Fruit fly (Drosophila melanogaster) whole organism, embryonic: ENCODE data around the gene CG11617.

Source experiments
- CG10209 ChIP-seq: fragments of 200-800 bp; sonication (Bioruptor generic); optimal IDR thresholded peaks from 3 replicates; lab custom pipeline; 2017; ENCODE audit warnings: missing biosample characterization, mild to moderate bottlenecking, missing genetic modification characterization, missing genetic modification reagents
- CG1024 ChIP-seq: fragments of 200-800 bp; sonication (Bioruptor generic); IDR thresholded peaks from 2 replicates; pipeline ENCODE4 v1.3.6; 2022; ENCODE audit warnings: missing biosample characterization, missing genetic modification characterization
- CG10321 ChIP-seq: fragments of 200-800 bp; sonication (Bioruptor generic); IDR thresholded peaks from 2 replicates; pipeline ENCODE4 v1.3.6; 2022; ENCODE audit warnings: missing biosample characterization, missing genetic modification characterization
- CG12104 ChIP-seq: fragments of 200-800 bp; sonication (Bioruptor generic); optimal IDR thresholded peaks from 3 replicates; lab custom pipeline; 2016; ENCODE audit warnings: missing biosample characterization, missing genetic modification characterization
- CG12219 ChIP-seq: fragments of 200-800 bp; sonication (Bioruptor generic); optimal IDR thresholded peaks from 3 replicates; lab custom pipeline; 2018; ENCODE audit warnings: missing biosample characterization, mild to moderate bottlenecking, missing genetic modification characterization
- CG13296 ChIP-seq: fragments of 200-800 bp; sonication (Bioruptor generic); optimal IDR thresholded peaks from 3 replicates; lab custom pipeline; 2018; ENCODE audit warnings: missing biosample characterization, mild to moderate bottlenecking, missing genetic modification characterization
- CG14860 ChIP-seq: fragments of 200-800 bp; sonication (Bioruptor generic); IDR thresholded peaks from 3 replicates; pipeline ENCODE4 v1.3.6; 2022; ENCODE audit warnings: missing biosample characterization, missing genetic modification characterization; ENCODE audit not compliant: partially characterized antibody
- CG15011 ChIP-seq: fragments of 200-800 bp; sonication (Bioruptor generic); optimal IDR thresholded peaks from 3 replicates; lab custom pipeline; 2018; ENCODE audit warnings: missing biosample characterization, mild to moderate bottlenecking, missing genetic modification characterization
- CG15514 ChIP-seq: fragments of 200-800 bp; sonication (Bioruptor generic); optimal IDR thresholded peaks from 3 replicates; lab custom pipeline; 2017; ENCODE audit warnings: missing biosample characterization, missing genetic modification characterization, mild to moderate bottlenecking, moderate library complexity, missing genetic modification reagents
- CG17361 ChIP-seq: fragments of 200-800 bp; sonication (Bioruptor generic); IDR thresholded peaks from 3 replicates; pipeline ENCODE4 v1.3.6; 2022; ENCODE audit warnings: missing biosample characterization, missing genetic modification characterization
- CG30431 ChIP-seq: fragments of 200-800 bp; sonication (Bioruptor generic); optimal IDR thresholded peaks from 2 replicates; lab custom pipeline; 2017; ENCODE audit warnings: missing biosample characterization, missing genetic modification characterization
- CG3995 ChIP-seq: fragments of 200-800 bp; sonication (Bioruptor generic); optimal IDR thresholded peaks from 3 replicates; lab custom pipeline; 2016; ENCODE audit warnings: missing biosample characterization, missing genetic modification characterization
- CG6683 ChIP-seq: fragments of 200-800 bp; sonication (Bioruptor generic); optimal IDR thresholded peaks from 2 replicates; lab custom pipeline; 2017; ENCODE audit warnings: missing biosample characterization, mild to moderate bottlenecking, missing genetic modification characterization, missing genetic modification reagents
- CG6813 ChIP-seq: fragments of 200-800 bp; sonication (Bioruptor generic); optimal IDR thresholded peaks from 2 replicates; lab custom pipeline; 2017; ENCODE audit warnings: missing biosample characterization, missing genetic modification characterization, mild to moderate bottlenecking, moderate library complexity, missing genetic modification reagents
- CG7928 ChIP-seq: fragments of 200-800 bp; sonication (Bioruptor generic); optimal IDR thresholded peaks from 2 replicates; lab custom pipeline; 2017; ENCODE audit warnings: missing biosample characterization, mild to moderate bottlenecking, missing genetic modification characterization
- CG9727 ChIP-seq: fragments of 200-800 bp; sonication (Bioruptor generic); optimal IDR thresholded peaks from 3 replicates; lab custom pipeline; 2017; ENCODE audit warnings: missing biosample characterization, mild to moderate bottlenecking, missing genetic modification characterization
- CTCF ChIP-seq: fragments of 200-800 bp; sonication (Bioruptor generic); optimal IDR thresholded peaks from 2 replicates; lab custom pipeline; 2017; ENCODE audit warnings: missing biosample characterization, mild to moderate bottlenecking, missing genetic modification characterization, moderate library complexity
- D19B ChIP-seq: fragments of 200-800 bp; sonication (Bioruptor generic); optimal IDR thresholded peaks from 2 replicates; lab custom pipeline; 2017; ENCODE audit warnings: missing biosample characterization, mild to moderate bottlenecking, missing genetic modification characterization
- Dip2 ChIP-seq: fragments of 200-800 bp; sonication (Bioruptor generic); IDR thresholded peaks from 2 replicates; pipeline ENCODE4 v1.3.6; 2022; ENCODE audit warnings: missing biosample characterization, missing genetic modification characterization
- Doc2 ChIP-seq: fragments of 200-800 bp; sonication (Bioruptor generic); IDR thresholded peaks from 2 replicates; pipeline ENCODE4 v1.3.6; 2022; ENCODE audit warnings: missing biosample characterization, missing genetic modification characterization
- Fer2 ChIP-seq: fragments of 200-800 bp; sonication (Bioruptor generic); optimal IDR thresholded peaks from 2 replicates; lab custom pipeline; 2018; ENCODE audit warnings: missing biosample characterization, mild to moderate bottlenecking, missing genetic modification characterization, moderate library complexity
- H15 ChIP-seq: fragments of 200-800 bp; sonication (Bioruptor generic); IDR thresholded peaks from 3 replicates; pipeline ENCODE4 v1.3.6; 2022; ENCODE audit warnings: missing biosample characterization, missing genetic modification characterization
- H2.0 ChIP-seq: fragments of 200-800 bp; sonication (Bioruptor generic); IDR thresholded peaks from 2 replicates; pipeline ENCODE4 v1.3.6; 2022; ENCODE audit warnings: missing biosample characterization, missing genetic modification characterization
- Hmr ChIP-seq: fragments of 200-800 bp; sonication (Bioruptor generic); optimal IDR thresholded peaks from 3 replicates; lab custom pipeline; 2017; ENCODE audit warnings: mild to moderate bottlenecking, missing biosample characterization, missing genetic modification reagents, missing genetic modification characterization
- Hr39 ChIP-seq: fragments of >200 bp; optimal IDR thresholded peaks from 2 replicates; lab custom pipeline; 2017
- NC2α ChIP-seq: fragments of 200-800 bp; sonication (Bioruptor generic); optimal IDR thresholded peaks from 2 replicates; lab custom pipeline; 2016; ENCODE audit warnings: missing biosample characterization, missing genetic modification characterization
- Neu2 ChIP-seq: fragments of 200-800 bp; sonication (Bioruptor generic); optimal IDR thresholded peaks from 3 replicates; lab custom pipeline; 2016; ENCODE audit warnings: missing biosample characterization, missing genetic modification characterization, borderline replicate concordance
- Ptx1 ChIP-seq: fragments of 200-800 bp; sonication (Bioruptor generic); IDR thresholded peaks from 2 replicates; pipeline ENCODE4 v1.3.6; 2022; ENCODE audit warnings: missing biosample characterization, missing genetic modification characterization
- Rx ChIP-seq: fragments of 200-800 bp; sonication (Bioruptor generic); IDR thresholded peaks from 2 replicates; pipeline ENCODE4 v1.3.6; 2022; ENCODE audit warnings: missing biosample characterization, missing genetic modification characterization
- Spps ChIP-seq: fragments of 200-800 bp; sonication (Bioruptor generic); optimal IDR thresholded peaks from 2 replicates; lab custom pipeline; 2018; ENCODE audit warnings: missing biosample characterization, mild to moderate bottlenecking, missing genetic modification characterization
- Sry-δ ChIP-seq: fragments of 200-800 bp; sonication (Bioruptor generic); optimal IDR thresholded peaks from 2 replicates; lab custom pipeline; 2016; ENCODE audit warnings: missing biosample characterization, missing genetic modification characterization
- ap ChIP-seq: fragments of 200-800 bp; sonication (Bioruptor generic); IDR thresholded peaks from 2 replicates; pipeline ENCODE4 v1.3.6; 2022; ENCODE audit warnings: missing biosample characterization, missing genetic modification characterization
- chn ChIP-seq: fragments of 200-800 bp; sonication (Bioruptor generic); optimal IDR thresholded peaks from 2 replicates; lab custom pipeline; 2016; ENCODE audit warnings: missing biosample characterization, missing genetic modification characterization
- crp ChIP-seq, 2 experiments: fragments of 200-800 bp; sonication (Bioruptor generic); optimal IDR thresholded peaks; 2 replicates in 1 of 2; 3 replicates in 1 of 2; lab custom pipeline; 2017; ENCODE audit warnings: missing biosample characterization in 2 of 2, missing genetic modification characterization in 2 of 2, mild to moderate bottlenecking in 1 of 2, moderate library complexity in 1 of 2
- dati ChIP-seq: fragments of 200-800 bp; sonication (Bioruptor generic); IDR thresholded peaks from 2 replicates; pipeline ENCODE4 v1.3.6; 2022; ENCODE audit warnings: missing biosample characterization, missing genetic modification characterization
- eyg ChIP-seq: fragments of 200-800 bp; sonication (Bioruptor generic); optimal IDR thresholded peaks from 3 replicates; lab custom pipeline; 2016; ENCODE audit warnings: missing biosample characterization, missing genetic modification characterization
- fd96Cb ChIP-seq: fragments of 200-800 bp; sonication (Bioruptor generic); optimal IDR thresholded peaks from 2 replicates; lab custom pipeline; 2018; ENCODE audit warnings: missing biosample characterization, mild to moderate bottlenecking, missing genetic modification characterization, moderate library complexity
- gfzf ChIP-seq: fragments of 200-800 bp; sonication (Bioruptor generic); optimal IDR thresholded peaks from 2 replicates; lab custom pipeline; 2016; ENCODE audit warnings: missing biosample characterization, mild to moderate bottlenecking, missing genetic modification characterization, moderate library complexity
- grn ChIP-seq: fragments of 200-800 bp; sonication (Bioruptor generic); optimal IDR thresholded peaks from 3 replicates; lab custom pipeline; 2017; ENCODE audit warnings: missing biosample characterization, missing genetic modification characterization
- gsb ChIP-seq: fragments of 200-800 bp; sonication (Bioruptor generic); IDR thresholded peaks from 2 replicates; pipeline ENCODE4 v1.3.6; 2022; ENCODE audit warnings: missing biosample characterization, missing genetic modification characterization
- gsb-n ChIP-seq: fragments of 200-800 bp; sonication (Bioruptor generic); optimal IDR thresholded peaks from 3 replicates; lab custom pipeline; 2018; ENCODE audit warnings: missing biosample characterization, mild to moderate bottlenecking, missing genetic modification characterization
- hth ChIP-seq: fragments of >200 bp; optimal IDR thresholded peaks from 2 replicates; lab custom pipeline; 2017; ENCODE audit warnings: inconsistent platforms
- insv ChIP-seq, 2 experiments: fragments of 200-800 bp; sonication (Bioruptor generic); optimal IDR thresholded peaks; 3 replicates each; lab custom pipeline; 2016 to 2018; ENCODE audit warnings: missing biosample characterization in 2 of 2, missing genetic modification characterization in 2 of 2
- jigr1 ChIP-seq: fragments of 200-800 bp; sonication (Bioruptor generic); IDR thresholded peaks from 3 replicates; pipeline ENCODE4 v1.3.6; 2022; ENCODE audit warnings: missing biosample characterization, missing genetic modification characterization
- kah ChIP-seq: fragments of 200-800 bp; sonication (Bioruptor generic); optimal IDR thresholded peaks from 2 replicates; lab custom pipeline; 2018; ENCODE audit warnings: missing biosample characterization, mild to moderate bottlenecking, missing genetic modification characterization
- kay ChIP-seq: fragments of 200-800 bp; sonication (Bioruptor generic); optimal IDR thresholded peaks from 2 replicates; lab custom pipeline; 2016; ENCODE audit warnings: missing biosample characterization, missing genetic modification characterization
- ken ChIP-seq: fragments of 200-800 bp; sonication (Bioruptor generic); IDR thresholded peaks from 3 replicates; pipeline ENCODE4 v1.3.6; 2022; ENCODE audit warnings: missing biosample characterization, missing genetic modification characterization
- lilli ChIP-seq: fragments of 200-800 bp; sonication (Bioruptor generic); optimal IDR thresholded peaks from 3 replicates; lab custom pipeline; 2016; ENCODE audit warnings: missing biosample characterization, missing genetic modification characterization
- lmd ChIP-seq: fragments of 200-800 bp; sonication (Bioruptor generic); IDR thresholded peaks from 2 replicates; pipeline ENCODE4 v1.3.6; 2022; ENCODE audit warnings: missing biosample characterization, missing genetic modification characterization
- so ChIP-seq: fragments of 200-800 bp; sonication (Bioruptor generic); IDR thresholded peaks from 3 replicates; pipeline ENCODE4 v1.3.6; 2022; ENCODE audit warnings: missing biosample characterization, missing genetic modification characterization
- sob ChIP-seq: fragments of 200-800 bp; sonication (Bioruptor generic); IDR thresholded peaks from 2 replicates; pipeline ENCODE4 v1.3.6; 2022; ENCODE audit warnings: missing biosample characterization, missing genetic modification characterization
- tgo ChIP-seq: fragments of 200-800 bp; sonication (Bioruptor generic); IDR thresholded peaks from 3 replicates; pipeline ENCODE4 v1.3.6; 2022; ENCODE audit warnings: missing biosample characterization, missing genetic modification characterization
- wdn ChIP-seq: fragments of 200-800 bp; sonication (Bioruptor generic); IDR thresholded peaks from 2 replicates; pipeline ENCODE4 v1.3.6; 2022; ENCODE audit warnings: missing biosample characterization, missing genetic modification characterization

The CG11617 gene

dm6 chr2L:207129-207813, at the start of gene CG11617, which contains the start of gene Tbc1d15-17 (continued):
- TF ChIP-seq CG6683 (GFP tag; lab: Kevin White, UChicago) (no peak), lilli (GFP tag; lab: Kevin White, UChicago) (no peak), gsb-n (tag; lab: Kevin White, UChicago) (no peak), Ptx1 (GFP tag; lab: Robert Waterston, UW) (no peak), CG3995 (GFP tag; lab: Kevin White, UChicago) (peak; percentile 72), CG12104 (GFP tag; lab: Kevin White, UChicago) (no peak), chn (GFP tag; lab: Kevin White, UChicago) (no peak), CG10321 (GFP tag; lab: Robert Waterston, UW) (no peak), wdn (no peak), CG10209 (no peak), D19B (GFP tag; lab: Kevin White, UChicago) (no peak), CG6813 (GFP tag; lab: Kevin White, UChicago) (no peak), hth (lab: Kevin White, UChicago) (no peak), CG7928 (GFP tag; lab: Kevin White, UChicago) (no peak), CG1024 (GFP tag; lab: Robert Waterston, UW) (no peak), Hmr (GFP tag; lab: Kevin White, UChicago) (peak; percentile 69), tgo (GFP tag; lab: Robert Waterston, UW) (no peak), sob (GFP tag; lab: Robert Waterston, UW) (no peak), H15 (GFP tag; lab: Robert Waterston, UW) (no peak), insv (GFP tag; optimal IDR thresholded peaks at IDR 0.05; lab: Kevin White, UChicago) (peak in 1 of 2 experiments; percentile 51), ken (GFP tag; lab: Robert Waterston, UW) (no peak), Spps (tag; lab: Kevin White, UChicago) (no peak), NC2α (no peak), CG13296 (GFP tag; lab: Kevin White, UChicago) (no peak), Fer2 (tag; lab: Kevin White, UChicago) (no peak), jigr1 (GFP tag; lab: Robert Waterston, UW) (no peak), grn (GFP tag; lab: Kevin White, UChicago) (no peak), Dip2 (no peak), CG14860 (GFP tag; lab: Robert Waterston, UW) (no peak), Neu2 (GFP tag; lab: Kevin White, UChicago) (no peak), H2.0 (no peak), CG17361 (GFP tag; lab: Robert Waterston, UW) (no peak), CG12219 (no peak), dati (GFP tag; lab: Robert Waterston, UW) (no peak), CTCF (GFP tag; lab: Kevin White, UChicago) (peak; percentile 71), eyg (no peak), lmd (GFP tag; lab: Robert Waterston, UW) (no peak), kah (GFP tag; lab: Kevin White, UChicago) (no peak), gfzf (GFP tag; lab: Kevin White, UChicago) (peak; percentile 94), CG30431 (GFP tag; lab: Kevin White, UChicago) (no peak), crp (GFP tag; optimal IDR thresholded peaks at IDR 0.05; lab: Kevin White, UChicago) (no peak), Sry-δ (peak; percentile 70), CG15514 (GFP tag; lab: Kevin White, UChicago) (peak; percentile 75), so (GFP tag; lab: Robert Waterston, UW) (no peak), kay (GFP tag; lab: Kevin White, UChicago) (peak; percentile 34), CG9727 (no peak), ap (no peak), fd96Cb (tag; lab: Kevin White, UChicago) (no peak), gsb (no peak), Hr39 (lab: Kevin White, UChicago) (no peak), Rx (GFP tag; lab: Robert Waterston, UW) (no peak), CG15011 (GFP tag; lab: Kevin White, UChicago) (no peak), Doc2 (GFP tag; lab: Robert Waterston, UW) (no peak)
